Fruit fly (Drosophila melanogaster): Measurements from ENCODE around the gene AMPKalpha.
A peak's percentile ranks its signal among the peaks of the same experiment; 100 is the strongest.

AMPKalpha gene

DNA sequence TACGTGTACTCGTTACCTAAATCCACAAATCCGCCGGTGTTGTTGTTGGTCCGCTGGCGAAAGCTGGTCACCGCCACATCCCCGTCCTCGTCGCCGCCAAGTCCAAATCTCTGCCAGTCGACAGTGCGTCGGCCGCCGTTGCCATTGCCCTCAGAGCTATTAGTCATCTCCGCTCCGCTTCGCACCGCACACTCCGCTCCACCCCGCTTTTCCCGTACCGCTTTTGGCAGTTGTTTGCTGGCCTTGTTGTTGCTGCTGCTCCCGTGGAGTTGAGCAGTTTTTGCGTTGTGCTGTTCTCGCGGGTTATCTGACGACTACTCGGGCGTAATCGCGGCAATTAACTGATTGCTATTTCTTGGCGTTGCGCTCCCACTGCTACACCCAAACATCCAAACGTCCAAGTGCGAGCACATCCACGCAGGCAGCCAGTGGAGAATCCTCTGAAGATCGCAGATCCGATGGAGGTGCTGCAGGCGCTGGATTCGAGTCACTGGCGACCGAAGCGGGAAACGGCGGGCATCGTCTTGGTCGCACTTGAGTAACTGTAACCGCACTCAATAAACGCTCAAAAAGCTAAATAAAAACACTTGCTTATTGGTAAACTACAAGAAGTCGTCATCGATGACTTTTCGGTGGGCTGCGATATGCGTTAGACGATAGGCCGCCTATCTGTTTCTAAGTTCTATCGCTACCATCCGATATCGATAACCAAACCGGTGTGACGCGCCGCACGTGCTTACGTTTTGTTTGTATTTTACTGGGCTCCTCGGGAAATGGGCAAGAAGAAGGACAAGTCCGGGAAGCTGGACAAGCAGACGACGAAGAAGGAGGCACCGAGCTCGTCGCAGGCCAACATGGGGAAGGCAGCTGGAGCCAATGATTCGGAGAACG, 21.8 kb upstream of the AMPKalpha start, which contains the start of the genes CG12773 and CG11417:
CG12773 (minus strand) TSS at position 660 of the 891 bp plus-strand sequence.
CG11417 (plus strand) TSS at position 693 of the 891 bp plus-strand sequence.
- TF ChIP-seq cnc (optimal IDR thresholded peaks at IDR 0.05) (no peak), Mnt (GFP tag; optimal IDR thresholded peaks at IDR 0.05) (peak; percentile 94), cic (GFP tag; optimal IDR thresholded peaks at IDR 0.05) (peak; percentile 7), bab1 (GFP tag; optimal IDR thresholded peaks at IDR 0.05) (peak; percentile 7)

DNA sequence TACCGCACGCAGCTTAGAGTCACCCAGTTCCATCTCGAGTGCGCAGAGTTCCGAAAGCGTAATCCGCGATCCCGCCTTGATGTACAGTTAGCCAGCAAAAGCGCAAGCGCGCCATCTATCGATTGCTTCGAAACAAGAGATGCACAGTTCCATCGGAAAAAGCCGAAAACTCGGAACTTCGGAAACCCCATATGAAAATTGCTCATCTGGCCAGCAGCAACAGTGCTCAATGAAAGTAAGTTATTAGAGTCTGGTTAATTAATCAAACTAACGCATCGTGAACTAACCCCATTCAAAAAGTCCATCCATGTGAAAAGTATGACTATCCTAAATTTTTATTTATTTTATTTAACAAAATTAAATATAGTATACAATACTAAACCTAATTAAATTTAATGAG, 17.8 kb upstream of the AMPKalpha start, which contains the start of gene png:
png (minus strand) TSS at position 101 of the 400 bp plus-strand sequence.
- no peak for TF ChIP-seq CG11617 (GFP tag; optimal IDR thresholded peaks at IDR 0.05)
- peak; percentile 16 for TF ChIP-seq pad (GFP tag; optimal IDR thresholded peaks at IDR 0.05)

DNA sequence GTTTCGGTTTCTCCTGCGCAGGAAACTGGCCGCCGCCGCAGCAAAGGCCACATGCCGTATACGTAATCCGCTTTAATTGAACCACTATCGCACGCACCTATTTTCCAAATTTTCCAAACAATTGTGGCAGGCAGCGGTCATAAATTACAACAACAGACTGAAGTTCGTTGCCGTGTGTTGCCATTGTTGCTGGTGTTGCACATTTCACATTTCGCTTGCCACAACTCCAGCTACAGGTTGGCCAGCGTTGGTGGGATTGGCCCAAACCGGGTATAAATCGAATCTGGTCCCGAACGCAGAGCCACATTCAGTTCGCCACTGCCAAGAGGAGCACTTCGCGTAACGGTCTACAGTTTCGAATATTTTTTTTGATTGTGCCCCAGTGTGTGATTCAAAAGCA, 6.4 kb upstream of the AMPKalpha start, which contains the start of gene CG14770:
CG14770 (plus strand) TSS at position 301 of the 400 bp plus-strand sequence.
- no peak for TF ChIP-seq bab1 (GFP tag; optimal IDR thresholded peaks at IDR 0.05)
- no peak for TF ChIP-seq CG11617 (GFP tag; optimal IDR thresholded peaks at IDR 0.05)
- TF ChIP-seq cnc (optimal IDR thresholded peaks at IDR 0.05): no peak
- no peak for TF ChIP-seq toe (GFP tag; optimal IDR thresholded peaks at IDR 0.05)
- no peak for TF ChIP-seq CG33017 (tag; optimal IDR thresholded peaks at IDR 0.05)
- no peak for TF ChIP-seq Hr96 (GFP tag; optimal IDR thresholded peaks at IDR 0.05)
- no peak for TF ChIP-seq Crg-1 (GFP tag; optimal IDR thresholded peaks at IDR 0.05)
- TF ChIP-seq Clk (GFP tag; optimal IDR thresholded peaks at IDR 0.05): no peak
- no peak for TF ChIP-seq kay (GFP tag; ENCODE audit: borderline replicate concordance)
- TF ChIP-seq CG14711 (tag; optimal IDR thresholded peaks at IDR 0.05): no peak
- TF ChIP-seq CG7101 (tag; optimal IDR thresholded peaks at IDR 0.05): no peak
- TF ChIP-seq CG5204 (GFP tag; optimal IDR thresholded peaks at IDR 0.05): no peak
- TF ChIP-seq Mnt (GFP tag; optimal IDR thresholded peaks at IDR 0.05): no peak
- no peak for TF ChIP-seq CG1620 (GFP tag; optimal IDR thresholded peaks at IDR 0.05)
- TF ChIP-seq pad (GFP tag; optimal IDR thresholded peaks at IDR 0.05): no peak
- TF ChIP-seq cic (GFP tag; optimal IDR thresholded peaks at IDR 0.05): no peak
- no peak for TF ChIP-seq CG7045 (GFP tag; optimal IDR thresholded peaks at IDR 0.05)

DNA sequence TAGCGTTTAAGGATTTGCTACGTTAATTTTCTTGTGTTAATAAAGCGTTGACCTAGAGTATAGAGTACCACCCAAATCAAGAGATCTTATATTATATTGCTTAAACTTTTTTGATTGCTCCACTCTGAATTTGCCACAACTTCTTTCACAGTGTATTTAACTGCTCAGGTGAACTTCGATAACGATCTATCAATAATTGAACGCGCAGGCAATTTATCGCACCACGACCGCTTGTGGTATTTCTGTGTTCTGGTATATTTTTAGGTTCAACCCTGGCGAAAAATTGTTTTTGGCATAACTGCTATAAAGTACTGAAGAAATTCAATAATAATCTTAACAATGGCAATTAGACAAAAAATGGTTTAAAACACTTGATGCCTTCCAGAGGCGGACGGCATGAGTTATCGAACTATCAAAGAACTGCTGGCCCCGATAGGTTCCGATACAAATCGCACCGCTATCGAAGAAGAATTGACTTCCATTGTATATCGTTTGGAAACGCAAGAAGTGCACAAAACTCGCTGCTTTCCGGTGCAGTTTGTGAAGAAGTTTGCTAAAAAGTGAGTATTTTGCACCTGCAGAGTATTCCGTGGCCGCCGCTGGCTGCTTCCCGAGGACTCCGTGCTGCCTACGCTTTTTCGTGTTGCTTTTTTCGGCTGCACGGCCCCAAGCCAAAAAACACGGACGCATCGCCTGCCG, 5.1 kb upstream of the AMPKalpha start, which contains the start of gene ssx:
ssx (plus strand) TSS at position 477 of the 699 bp plus-strand sequence.
- TF ChIP-seq tj (GFP tag; optimal IDR thresholded peaks at IDR 0.05) (peak; percentile 62), CG14711 (tag; optimal IDR thresholded peaks at IDR 0.05) (peak; percentile 24), CG11617 (GFP tag; optimal IDR thresholded peaks at IDR 0.05) (peak; percentile 20), Mnt (GFP tag; optimal IDR thresholded peaks at IDR 0.05) (peak; percentile 31), Crg-1 (GFP tag; optimal IDR thresholded peaks at IDR 0.05) (peak; percentile 50), CG7045 (GFP tag; optimal IDR thresholded peaks at IDR 0.05) (no peak), bab1 (GFP tag; optimal IDR thresholded peaks at IDR 0.05) (peak; percentile 57), toe (GFP tag; optimal IDR thresholded peaks at IDR 0.05) (no peak), CG33017 (tag; optimal IDR thresholded peaks at IDR 0.05) (no peak), CG7101 (tag; optimal IDR thresholded peaks at IDR 0.05) (peak; percentile 53)

DNA sequence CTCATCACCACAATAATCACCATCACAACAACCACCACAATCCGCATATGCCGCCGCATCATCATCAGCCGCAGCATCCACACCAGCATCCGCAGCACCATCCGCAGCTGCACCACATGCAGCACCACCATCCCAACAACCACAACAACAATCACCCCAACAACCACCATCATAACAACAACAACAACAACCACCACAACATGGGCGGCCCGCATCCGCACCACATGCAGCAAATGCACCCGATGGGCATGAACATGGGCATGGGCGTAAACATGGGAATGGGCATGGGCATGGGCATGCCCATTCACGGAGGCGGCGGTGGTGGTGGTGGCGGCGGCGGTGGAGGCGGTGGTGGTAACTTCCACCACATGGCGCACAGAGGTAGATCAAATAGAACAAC, 2.7 kb upstream of the AMPKalpha start:
- TF ChIP-seq Hr96 (GFP tag; optimal IDR thresholded peaks at IDR 0.05) (no peak), kay (GFP tag; ENCODE audit: borderline replicate concordance) (no peak), ovo (GFP tag; optimal IDR thresholded peaks at IDR 0.05) (no peak), bab1 (GFP tag; optimal IDR thresholded peaks at IDR 0.05) (no peak), Crg-1 (GFP tag; optimal IDR thresholded peaks at IDR 0.05) (no peak), CG14711 (tag; optimal IDR thresholded peaks at IDR 0.05) (no peak), toe (GFP tag; optimal IDR thresholded peaks at IDR 0.05) (no peak), pad (GFP tag; optimal IDR thresholded peaks at IDR 0.05) (no peak), CG1620 (GFP tag; optimal IDR thresholded peaks at IDR 0.05) (no peak), CG33017 (tag; optimal IDR thresholded peaks at IDR 0.05) (no peak), Clk (GFP tag; optimal IDR thresholded peaks at IDR 0.05) (no peak), CG5204 (GFP tag; optimal IDR thresholded peaks at IDR 0.05) (no peak), CG12768 (GFP tag; optimal IDR thresholded peaks at IDR 0.05) (no peak)

DNA sequence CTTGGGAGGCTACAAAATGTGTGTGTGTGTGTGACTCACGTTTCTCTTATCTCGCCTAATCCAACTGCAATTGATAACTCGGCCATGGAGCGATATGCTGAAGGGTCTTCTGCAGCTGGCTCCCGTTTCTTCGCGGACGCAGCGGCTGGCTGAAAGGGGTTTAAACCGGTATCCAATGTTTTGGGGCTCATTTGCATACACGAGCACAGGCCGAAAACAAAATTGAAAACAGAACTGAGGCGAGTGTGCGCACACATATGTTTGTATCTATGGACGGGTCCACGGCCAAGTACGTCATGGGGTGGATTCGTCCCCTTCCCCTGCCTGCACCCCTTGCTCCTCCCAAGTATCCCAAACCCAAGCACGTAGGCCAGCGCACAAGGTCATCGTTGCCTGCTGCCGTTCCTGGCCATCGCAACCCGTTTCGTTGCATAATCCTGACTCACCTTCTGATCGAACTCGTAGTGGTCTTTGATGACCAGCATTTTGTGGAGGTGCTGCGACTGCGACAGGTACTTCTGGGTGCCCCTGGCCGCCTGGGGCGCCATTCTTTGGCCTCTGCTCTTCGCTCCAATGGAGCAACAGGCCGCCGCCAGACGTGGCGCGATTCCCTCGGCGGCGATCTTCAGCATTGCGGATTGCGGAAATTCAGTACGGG, 4.5 kb downstream of the AMPKalpha start:
- no peak for TF ChIP-seq CG14711 (tag; optimal IDR thresholded peaks at IDR 0.05)
- TF ChIP-seq cnc (optimal IDR thresholded peaks at IDR 0.05): peak in 1 of 2 experiments; percentile 11
- TF ChIP-seq CG5204 (GFP tag; optimal IDR thresholded peaks at IDR 0.05): no peak

Measured in whole organism, adult.